Fruit fly (Drosophila melanogaster) Kc167 (cell line): ENCODE measurements around the gene CG13001.

Source experiments
- Sin3A ChIP-seq: fragments of >200 bp; optimal IDR thresholded peaks from 2 replicates; lab custom pipeline; 2018; ENCODE audit warnings: missing external identifiers
- insv ChIP-seq: fragments of >200 bp; optimal IDR thresholded peaks from 3 replicates; lab custom pipeline; 2018; ENCODE audit warnings: missing external identifiers
- psq ChIP-seq: fragments of >200 bp; optimal IDR thresholded peaks from 2 replicates; lab custom pipeline; 2017; ENCODE audit warnings: missing external identifiers
- ttk ChIP-seq: sonication (Bioruptor generic); optimal IDR thresholded peaks from 2 replicates; lab custom pipeline; 2017; ENCODE audit warnings: missing external identifiers

DNA sequence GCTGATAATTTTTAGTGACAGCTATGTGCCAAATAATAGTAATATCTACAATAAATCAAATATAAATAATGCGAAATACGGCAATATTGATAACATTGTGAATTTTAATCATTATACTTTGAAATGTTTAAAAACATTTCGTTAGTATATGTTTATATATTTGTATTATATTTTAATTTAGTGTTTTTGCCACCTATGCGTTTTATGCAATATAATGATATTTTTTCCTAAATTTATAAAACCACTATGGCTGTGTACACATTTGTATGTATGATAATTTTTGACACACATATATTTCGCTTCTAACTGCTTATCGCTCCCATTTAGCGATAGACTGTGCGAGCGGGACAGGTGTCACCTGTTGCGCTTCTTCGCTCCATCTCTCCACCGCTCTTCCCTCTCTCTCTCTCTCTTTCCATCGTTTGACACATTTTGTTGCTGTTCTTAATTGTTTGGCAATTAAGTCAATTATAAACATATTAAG lies 1.4 kb upstream of the CG13001 start:
- TF ChIP-seq Sin3A (lab: Kevin White, UChicago) (no peak), ttk (no peak), psq (lab: Kevin White, UChicago) (no peak), insv (no peak)
